Fruit fly (Drosophila melanogaster) whole organism, embryonic: ENCODE data around the gene Tengl1.

Experiments used
- Antp ChIP-seq: fragments of 200-800 bp; sonication (Bioruptor generic); optimal IDR thresholded peaks from 3 replicates; lab custom pipeline; 2016; ENCODE audit warnings: missing biosample characterization, missing genetic modification characterization
- B-H1 ChIP-seq: fragments of 200-800 bp; sonication (Bioruptor generic); IDR thresholded peaks from 3 replicates; pipeline ENCODE4 v1.3.6; 2022; ENCODE audit warnings: missing biosample characterization, missing genetic modification characterization
- CG12769 ChIP-seq: fragments of 200-800 bp; sonication (Bioruptor generic); optimal IDR thresholded peaks from 2 replicates; lab custom pipeline; 2019; ENCODE audit warnings: missing biosample characterization, mild to moderate bottlenecking, missing genetic modification characterization, moderate library complexity
- CG1647 ChIP-seq: fragments of 200-800 bp; sonication (Bioruptor generic); optimal IDR thresholded peaks from 3 replicates; lab custom pipeline; 2016; ENCODE audit warnings: missing biosample characterization, missing genetic modification characterization
- CG16779 ChIP-seq: fragments of 200-800 bp; sonication (Bioruptor generic); IDR thresholded peaks from 2 replicates; pipeline ENCODE4 v1.3.6; 2022; ENCODE audit warnings: missing biosample characterization, missing genetic modification characterization
- CG16813 ChIP-seq: fragments of 200-800 bp; sonication (Bioruptor generic); IDR thresholded peaks from 3 replicates; pipeline ENCODE4 v1.3.6; 2022; ENCODE audit warnings: missing biosample characterization, missing genetic modification characterization; ENCODE audit not compliant: partially characterized antibody
- CG18262 ChIP-seq: fragments of 200-800 bp; optimal IDR thresholded peaks from 3 replicates; lab custom pipeline; 2019; ENCODE audit warnings: missing biosample characterization, mild to moderate bottlenecking, missing genetic modification characterization, moderate library complexity
- CG18476 ChIP-seq: fragments of 200-800 bp; sonication (Bioruptor generic); optimal IDR thresholded peaks from 2 replicates; lab custom pipeline; 2016; ENCODE audit warnings: missing biosample characterization, mild to moderate bottlenecking, missing genetic modification characterization
- CG18764 ChIP-seq: fragments of 200-800 bp; sonication (Bioruptor generic); optimal IDR thresholded peaks from 3 replicates; lab custom pipeline; 2016; ENCODE audit warnings: missing biosample characterization, missing genetic modification characterization
- CG2875 ChIP-seq: fragments of 200-800 bp; sonication (Bioruptor generic); optimal IDR thresholded peaks from 2 replicates; lab custom pipeline; 2017; ENCODE audit warnings: missing biosample characterization, mild to moderate bottlenecking, missing genetic modification characterization, missing genetic modification reagents
- CG4360 ChIP-seq: fragments of 200-800 bp; sonication (Bioruptor generic); IDR thresholded peaks from 2 replicates; pipeline ENCODE4 v1.3.6; 2022; ENCODE audit warnings: missing biosample characterization, missing genetic modification characterization
- CG6175 ChIP-seq: fragments of 200-800 bp; sonication (Bioruptor generic); IDR thresholded peaks from 3 replicates; pipeline ENCODE4 v1.3.6; 2022; ENCODE audit warnings: missing biosample characterization, missing genetic modification characterization
- CG7357 ChIP-seq: fragments of 200-800 bp; sonication (Bioruptor generic); IDR thresholded peaks from 3 replicates; pipeline ENCODE4 v1.3.6; 2022; ENCODE audit warnings: missing biosample characterization, missing genetic modification characterization
- CG9609 ChIP-seq: fragments of 200-800 bp; sonication (Bioruptor generic); optimal IDR thresholded peaks from 3 replicates; lab custom pipeline; 2016; ENCODE audit warnings: missing biosample characterization, missing genetic modification characterization
- CG9727 ChIP-seq: fragments of 200-800 bp; sonication (Bioruptor generic); optimal IDR thresholded peaks from 3 replicates; lab custom pipeline; 2017; ENCODE audit warnings: missing biosample characterization, mild to moderate bottlenecking, missing genetic modification characterization
- CG9797 ChIP-seq: fragments of 200-800 bp; sonication (Bioruptor generic); optimal IDR thresholded peaks from 3 replicates; lab custom pipeline; 2018; ENCODE audit warnings: missing biosample characterization, mild to moderate bottlenecking, missing genetic modification characterization
- Dad ChIP-seq: fragments of 200-800 bp; sonication (Bioruptor generic); optimal IDR thresholded peaks from 3 replicates; lab custom pipeline; 2016; ENCODE audit warnings: missing biosample characterization, missing genetic modification characterization
- Doc3 ChIP-seq: fragments of 200-800 bp; sonication (Bioruptor generic); IDR thresholded peaks from 3 replicates; pipeline ENCODE4 v1.3.6; 2022; ENCODE audit warnings: missing biosample characterization, missing genetic modification characterization; ENCODE audit not compliant: partially characterized antibody
- Fer1 ChIP-seq: fragments of 200-800 bp; sonication (Bioruptor generic); optimal IDR thresholded peaks from 2 replicates; lab custom pipeline; 2017; ENCODE audit warnings: missing biosample characterization, mild to moderate bottlenecking, missing genetic modification characterization
- Hey ChIP-seq: fragments of 200-800 bp; sonication (Bioruptor generic); optimal IDR thresholded peaks from 3 replicates; lab custom pipeline; 2018; ENCODE audit warnings: missing biosample characterization, mild to moderate bottlenecking, missing genetic modification characterization
- Hr78 ChIP-seq, 2 experiments: fragments of 200-800 bp in 1 of 2; fragments of >200 bp in 1 of 2; sonication (Bioruptor generic) in 1 of 2; optimal IDR thresholded peaks; 2 replicates each; lab custom pipeline; 2017 to 2019; ENCODE audit warnings: missing biosample characterization in 2 of 2, missing genetic modification characterization in 2 of 2, mild to moderate bottlenecking in 1 of 2, moderate library complexity in 1 of 2
- Lim3 ChIP-seq: fragments of 200-800 bp; sonication (Bioruptor generic); IDR thresholded peaks from 2 replicates; pipeline ENCODE4 v1.3.6; 2022; ENCODE audit warnings: missing biosample characterization, missing genetic modification characterization
- Mes4 ChIP-seq: fragments of 200-800 bp; sonication (Bioruptor generic); optimal IDR thresholded peaks from 2 replicates; lab custom pipeline; 2016; ENCODE audit warnings: missing biosample characterization, missing genetic modification characterization
- Ptx1 ChIP-seq: fragments of 200-800 bp; sonication (Bioruptor generic); IDR thresholded peaks from 2 replicates; pipeline ENCODE4 v1.3.6; 2022; ENCODE audit warnings: missing biosample characterization, missing genetic modification characterization
- Sry-δ ChIP-seq: fragments of 200-800 bp; sonication (Bioruptor generic); optimal IDR thresholded peaks from 2 replicates; lab custom pipeline; 2016; ENCODE audit warnings: missing biosample characterization, missing genetic modification characterization
- al ChIP-seq: fragments of 200-800 bp; sonication (Bioruptor generic); IDR thresholded peaks from 2 replicates; pipeline ENCODE4 v1.3.6; 2022; ENCODE audit warnings: missing biosample characterization, missing genetic modification characterization
- ap ChIP-seq: fragments of 200-800 bp; sonication (Bioruptor generic); IDR thresholded peaks from 2 replicates; pipeline ENCODE4 v1.3.6; 2022; ENCODE audit warnings: missing biosample characterization, missing genetic modification characterization
- bowl ChIP-seq: fragments of 200-800 bp; sonication (Bioruptor generic); IDR thresholded peaks from 2 replicates; pipeline ENCODE4 v1.3.6; 2022; ENCODE audit warnings: missing biosample characterization, missing genetic modification characterization
- caup ChIP-seq: fragments of 200-800 bp; sonication (Bioruptor generic); optimal IDR thresholded peaks from 3 replicates; lab custom pipeline; 2017; ENCODE audit warnings: missing biosample characterization, mild to moderate bottlenecking, missing genetic modification characterization, moderate library complexity; ENCODE audit not compliant: severe bottlenecking
- ewg ChIP-seq: fragments of 200-800 bp; sonication (Bioruptor generic); optimal IDR thresholded peaks from 3 replicates; lab custom pipeline; 2017; ENCODE audit warnings: mild to moderate bottlenecking, missing biosample characterization, missing genetic modification reagents, missing genetic modification characterization
- eyg ChIP-seq: fragments of 200-800 bp; sonication (Bioruptor generic); optimal IDR thresholded peaks from 3 replicates; lab custom pipeline; 2016; ENCODE audit warnings: missing biosample characterization, missing genetic modification characterization
- fd102C ChIP-seq: fragments of 200-800 bp; sonication (Bioruptor generic); optimal IDR thresholded peaks from 2 replicates; lab custom pipeline; 2018; ENCODE audit warnings: missing biosample characterization, mild to moderate bottlenecking, missing genetic modification characterization, moderate library complexity
- grau ChIP-seq: fragments of 200-800 bp; optimal IDR thresholded peaks from 3 replicates; lab custom pipeline; 2019; ENCODE audit warnings: missing biosample characterization, mild to moderate bottlenecking, missing genetic modification characterization, moderate library complexity
- gsb ChIP-seq: fragments of 200-800 bp; sonication (Bioruptor generic); IDR thresholded peaks from 2 replicates; pipeline ENCODE4 v1.3.6; 2022; ENCODE audit warnings: missing biosample characterization, missing genetic modification characterization
- gsb-n ChIP-seq: fragments of 200-800 bp; sonication (Bioruptor generic); optimal IDR thresholded peaks from 3 replicates; lab custom pipeline; 2018; ENCODE audit warnings: missing biosample characterization, mild to moderate bottlenecking, missing genetic modification characterization
- ham ChIP-seq: fragments of 200-800 bp; sonication (Bioruptor generic); IDR thresholded peaks from 2 replicates; pipeline ENCODE4 v1.3.6; 2022; ENCODE audit warnings: missing biosample characterization, missing genetic modification characterization
- jigr1 ChIP-seq: fragments of 200-800 bp; sonication (Bioruptor generic); IDR thresholded peaks from 3 replicates; pipeline ENCODE4 v1.3.6; 2022; ENCODE audit warnings: missing biosample characterization, missing genetic modification characterization
- jing ChIP-seq: fragments of 200-800 bp; sonication (Bioruptor generic); optimal IDR thresholded peaks from 2 replicates; lab custom pipeline; 2018; ENCODE audit warnings: missing biosample characterization, mild to moderate bottlenecking, missing genetic modification characterization
- lola ChIP-seq, 3 experiments: fragments of >200 bp in 2 of 3; fragments of 200-800 bp in 1 of 3; sonication (Bioruptor generic) in 1 of 3; optimal IDR thresholded peaks; 2 replicates each; lab custom pipeline; 2017 to 2019; ENCODE audit warnings: missing biosample characterization in 3 of 3, missing genetic modification characterization in 3 of 3, mild to moderate bottlenecking in 1 of 3, moderate library complexity in 1 of 3
- mam ChIP-seq: fragments of 200-800 bp; sonication (Bioruptor generic); optimal IDR thresholded peaks from 3 replicates; lab custom pipeline; 2016; ENCODE audit warnings: missing biosample characterization, missing genetic modification characterization
- nmo ChIP-seq: fragments of 200-800 bp; sonication (Bioruptor generic); optimal IDR thresholded peaks from 2 replicates; lab custom pipeline; 2018; ENCODE audit warnings: missing biosample characterization, mild to moderate bottlenecking, missing genetic modification characterization, moderate library complexity
- pfk ChIP-seq: fragments of 200-800 bp; sonication (Bioruptor generic); optimal IDR thresholded peaks from 2 replicates; lab custom pipeline; 2018; ENCODE audit warnings: missing biosample characterization, mild to moderate bottlenecking, missing genetic modification characterization, moderate library complexity
- rib ChIP-seq: fragments of 200-800 bp; sonication (Bioruptor generic); IDR thresholded peaks from 2 replicates; pipeline ENCODE4 v1.3.6; 2022; ENCODE audit warnings: missing biosample characterization, missing genetic modification characterization
- sc ChIP-seq, 3 experiments: fragments of >200 bp in 2 of 3; fragments of 200-800 bp in 1 of 3; sonication (Bioruptor generic) in 1 of 3; optimal IDR thresholded peaks; 2 replicates in 2 of 3; 3 replicates in 1 of 3; lab custom pipeline; 2017; ENCODE audit warnings: mild to moderate bottlenecking in 1 of 3, missing biosample characterization in 1 of 3, missing genetic modification characterization in 1 of 3, missing genetic modification reagents in 1 of 3
- sisA ChIP-seq: fragments of 200-800 bp; sonication (Bioruptor generic); IDR thresholded peaks from 2 replicates; pipeline ENCODE4 v1.3.6; 2022; ENCODE audit warnings: missing biosample characterization, missing genetic modification characterization
- so ChIP-seq: fragments of 200-800 bp; sonication (Bioruptor generic); IDR thresholded peaks from 3 replicates; pipeline ENCODE4 v1.3.6; 2022; ENCODE audit warnings: missing biosample characterization, missing genetic modification characterization
- sob ChIP-seq: fragments of 200-800 bp; sonication (Bioruptor generic); IDR thresholded peaks from 2 replicates; pipeline ENCODE4 v1.3.6; 2022; ENCODE audit warnings: missing biosample characterization, missing genetic modification characterization
- tx ChIP-seq: fragments of 200-800 bp; sonication (Bioruptor generic); optimal IDR thresholded peaks from 2 replicates; lab custom pipeline; 2016; ENCODE audit warnings: missing biosample characterization, missing genetic modification characterization
- zfh2 ChIP-seq: fragments of 200-800 bp; sonication (Bioruptor generic); optimal IDR thresholded peaks from 2 replicates; lab custom pipeline; 2016; ENCODE audit warnings: missing biosample characterization, missing genetic modification characterization

Tengl1 gene

DNA sequence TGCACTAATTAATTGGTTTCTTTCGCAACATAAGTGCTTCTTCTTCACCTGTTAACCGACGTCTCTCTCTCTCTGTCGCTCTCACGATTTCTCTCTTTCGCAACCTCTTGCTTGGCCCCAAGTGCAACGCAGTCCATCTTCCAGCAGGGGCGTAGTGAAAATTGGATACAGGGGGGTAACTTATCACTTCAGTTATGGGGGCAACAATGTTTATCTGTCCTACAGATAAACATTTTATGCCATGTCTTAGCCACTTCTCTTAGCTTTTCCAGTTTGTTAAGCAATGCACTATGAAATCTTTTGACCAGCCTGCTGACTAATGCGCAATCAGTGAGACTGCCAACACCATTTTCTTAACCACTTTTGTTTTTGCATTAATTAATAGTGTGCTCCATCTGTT, 13.1 kb downstream of the Tengl1 start (continued):
- no peak for TF ChIP-seq CG16813 (GFP tag; lab: Robert Waterston, UW)
- TF ChIP-seq Lim3 = peak; percentile 18; the same call in 1 of the 2 replicates
- TF ChIP-seq grau = peak; percentile 46
- peak; percentile 6 for TF ChIP-seq mam (GFP tag; lab: Kevin White, UChicago)
- TF ChIP-seq Mes4 (GFP tag; lab: Kevin White, UChicago) = no peak
- no peak for TF ChIP-seq CG9609 (GFP tag; lab: Kevin White, UChicago)
- TF ChIP-seq Fer1 (GFP tag; lab: Kevin White, UChicago) = peak; percentile 48
- peak; percentile 38 for TF ChIP-seq Antp
- no peak for TF ChIP-seq gsb-n (tag; lab: Kevin White, UChicago)
- no peak for TF ChIP-seq eyg (GFP tag; lab: Kevin White, UChicago)
- TF ChIP-seq B-H1 = peak; percentile 35; the same call in 1 of the 3 replicates
- TF ChIP-seq nmo (GFP tag; lab: Kevin White, UChicago) = peak; percentile 26
- no peak for TF ChIP-seq jing (GFP tag; lab: Kevin White, UChicago)
- peak; percentile 66 for TF ChIP-seq Ptx1
- TF ChIP-seq lola (GFP tag; optimal IDR thresholded peaks at IDR 0.05; lab: Kevin White, UChicago) = no peak
- no peak for TF ChIP-seq CG6175 (GFP tag; lab: Robert Waterston, UW)
- peak; percentile 10; the same call in 1 of the 2 replicates for TF ChIP-seq sob (GFP tag; lab: Robert Waterston, UW)
- TF ChIP-seq fd102C = no peak
- no peak for TF ChIP-seq CG4360 (GFP tag; lab: Robert Waterston, UW)
- no peak for TF ChIP-seq Doc3
- no peak for TF ChIP-seq Sry-δ (GFP tag; lab: Kevin White, UChicago)
- no peak for TF ChIP-seq CG9797
- TF ChIP-seq so (GFP tag; lab: Robert Waterston, UW) = peak; percentile 61; the same call in 1 of the 3 replicates
- no peak for TF ChIP-seq ham

dm6 chr2L:2226259-2227121, 13.9 kb downstream of the Tengl1 start, which contains the start of the genes CG15387 and sau:
TSS of gene CG15387 (minus strand) at chr2L:2226294.
TSS of gene sau (plus strand) at chr2L:2226342.
- peak; percentile 91 for TF ChIP-seq CG9727 (GFP tag; lab: Kevin White, UChicago)
- peak; percentile 73 for TF ChIP-seq CG18764 (GFP tag; lab: Kevin White, UChicago)
- TF ChIP-seq CG2875 (GFP tag; lab: Kevin White, UChicago) = peak; percentile 58
- TF ChIP-seq sc (optimal IDR thresholded peaks at IDR 0.05; lab: Kevin White, UChicago) = no peak
- TF ChIP-seq sc (GFP tag; optimal IDR thresholded peaks at IDR 0.05; lab: Kevin White, UChicago) = peak; percentile 64
- no peak for TF ChIP-seq bowl (GFP tag; lab: Robert Waterston, UW)
- peak; percentile 89 for TF ChIP-seq CG18476 (GFP tag; lab: Kevin White, UChicago)
- peak; percentile 93 for TF ChIP-seq zfh2 (GFP tag; lab: Kevin White, UChicago)
- TF ChIP-seq rib (GFP tag; lab: Robert Waterston, UW) = peak; percentile 75
- TF ChIP-seq Dad (GFP tag; lab: Kevin White, UChicago) = peak; percentile 83
- peak; percentile 79 for TF ChIP-seq al (GFP tag; lab: Robert Waterston, UW)
- no peak for TF ChIP-seq jigr1 (GFP tag; lab: Robert Waterston, UW)
- peak; percentile 62 for TF ChIP-seq ap (GFP tag; lab: Robert Waterston, UW)
- peak; percentile 64; the same call in 1 of the 3 replicates for TF ChIP-seq CG7357 (GFP tag; lab: Robert Waterston, UW)
- peak; percentile 64 for TF ChIP-seq CG16779 (GFP tag; lab: Robert Waterston, UW)
- TF ChIP-seq ewg (GFP tag; lab: Kevin White, UChicago) = peak; percentile 84
- peak in 1 of 2 experiments; percentile 51 for TF ChIP-seq Hr78 (GFP tag; optimal IDR thresholded peaks at IDR 0.05; lab: Kevin White, UChicago)
- TF ChIP-seq sisA = peak; percentile 83
- TF ChIP-seq CG16813 (GFP tag; lab: Robert Waterston, UW) = peak; percentile 94
- TF ChIP-seq CG12769 (tag; lab: Kevin White, UChicago) = peak; percentile 83
- peak; percentile 83 for TF ChIP-seq CG18262 (tag; lab: Kevin White, UChicago)
- TF ChIP-seq tx (GFP tag; lab: Kevin White, UChicago) = peak; percentile 91
- TF ChIP-seq gsb (GFP tag; lab: Robert Waterston, UW) = peak; percentile 66
- peak; percentile 88 for TF ChIP-seq caup (GFP tag; lab: Kevin White, UChicago)
- TF ChIP-seq CG1647 (GFP tag; lab: Kevin White, UChicago) = peak; percentile 72
- peak; percentile 32 for TF ChIP-seq pfk (GFP tag; lab: Kevin White, UChicago)
- peak; percentile 33 for TF ChIP-seq Hey (tag; lab: Kevin White, UChicago)
